Fruit fly (Drosophila melanogaster): Measurements from ENCODE around the gene CG32148.

CG32148 gene

DNA sequence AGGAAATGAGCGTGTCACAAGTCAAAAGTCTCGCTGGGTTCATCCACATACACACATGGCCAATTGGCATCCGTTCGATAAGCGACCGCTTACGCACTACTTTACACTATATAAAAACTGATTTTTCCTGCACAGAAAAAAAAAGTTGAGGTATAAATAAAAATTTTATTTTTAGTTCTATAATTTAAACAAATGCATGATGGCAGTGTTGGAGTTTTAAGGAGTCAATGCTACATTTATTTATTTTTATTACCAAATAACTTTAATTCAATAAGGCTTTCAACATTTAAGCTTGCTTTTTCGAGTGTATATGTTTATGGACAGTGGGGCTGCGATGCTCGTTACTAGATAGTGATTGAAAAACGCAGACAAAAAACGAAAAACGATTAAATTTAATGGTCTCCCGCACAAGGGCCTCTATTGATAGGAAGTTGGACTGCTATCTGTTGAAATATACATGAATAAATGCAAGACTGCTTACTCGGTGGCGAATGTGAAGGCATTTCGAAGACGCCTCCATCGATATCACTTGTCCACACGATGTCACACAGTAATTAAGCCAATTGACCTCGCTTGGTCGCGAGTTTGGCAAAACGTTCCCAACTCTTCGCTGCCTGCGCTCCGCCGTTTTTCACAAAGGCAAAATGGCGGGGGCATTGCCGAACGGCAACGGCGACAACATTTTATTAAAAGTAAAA lies 11.5 kb upstream of the CG32148 start (continued):
- TF ChIP-seq mirr (GFP tag; optimal IDR thresholded peaks at IDR 0.05) = peak; percentile 5
- TF ChIP-seq CoRest (tag; optimal IDR thresholded peaks at IDR 0.05) = peak; percentile 85
- TF ChIP-seq CG10209 (GFP tag; optimal IDR thresholded peaks at IDR 0.05) = peak; percentile 45
- TF ChIP-seq chm (GFP tag; IDR thresholded peaks at IDR 0.05) = peak; percentile 65; the same call in 1 of the 2 replicates
- TF ChIP-seq Vsx1 (GFP tag; optimal IDR thresholded peaks at IDR 0.05) = peak; percentile 36
- TF ChIP-seq HHEX (GFP tag; optimal IDR thresholded peaks at IDR 0.05) = peak; percentile 71
- peak in 1 of 3 experiments; percentile 80 for TF ChIP-seq lola (GFP tag; optimal IDR thresholded peaks at IDR 0.05)
- peak; percentile 37; the same call in 1 of the 2 replicates for TF ChIP-seq Oaz (GFP tag; IDR thresholded peaks at IDR 0.05)
- no peak for TF ChIP-seq crc (GFP tag; optimal IDR thresholded peaks at IDR 0.05)
- peak; percentile 86 for TF ChIP-seq fd96Cb (tag; optimal IDR thresholded peaks at IDR 0.05)
- TF ChIP-seq pnt (GFP tag; optimal IDR thresholded peaks at IDR 0.05) = peak; percentile 38
- TF ChIP-seq CG18011 (GFP tag; optimal IDR thresholded peaks at IDR 0.05) = peak; percentile 17
- TF ChIP-seq salm (tag; optimal IDR thresholded peaks at IDR 0.05) = peak; percentile 74
- peak; percentile 92 for TF ChIP-seq Ets65A (GFP tag)
- no peak for TF ChIP-seq Doc3 (GFP tag; IDR thresholded peaks at IDR 0.05; ENCODE audit: partially characterized antibody)
- peak; percentile 74 for TF ChIP-seq az2 (GFP tag; optimal IDR thresholded peaks at IDR 0.05)
- peak; percentile 47 for TF ChIP-seq CG8281 (tag; optimal IDR thresholded peaks at IDR 0.05)
- 0 out of 3 replicates have a peak, but pooled peaks have one; percentile 13 for TF ChIP-seq CG11560 (tag; IDR thresholded peaks at IDR 0.05)
- TF ChIP-seq twi (tag; optimal IDR thresholded peaks at IDR 0.05) = peak; percentile 61
- peak; percentile 16; the same call in 1 of the 2 replicates for TF ChIP-seq CG17612 (GFP tag; IDR thresholded peaks at IDR 0.05)
- peak; percentile 38 for TF ChIP-seq CG18476 (GFP tag; optimal IDR thresholded peaks at IDR 0.05)
- TF ChIP-seq odd (GFP tag; optimal IDR thresholded peaks at IDR 0.05) = peak; percentile 58
- peak; percentile 74 for TF ChIP-seq trem (tag; optimal IDR thresholded peaks at IDR 0.05)
- peak; percentile 50; the same call in 1 of the 2 replicates for TF ChIP-seq CG3847 (GFP tag; IDR thresholded peaks at IDR 0.05)
- TF ChIP-seq H2.0 (GFP tag; IDR thresholded peaks at IDR 0.05) = peak; percentile 57; the same call in 1 of the 2 replicates
- peak; percentile 4 for TF ChIP-seq CG30020 (tag; optimal IDR thresholded peaks at IDR 0.05)
- TF ChIP-seq Trl (optimal IDR thresholded peaks at IDR 0.05) = no peak
- TF ChIP-seq Trl (GFP tag; optimal IDR thresholded peaks at IDR 0.05) = peak; percentile 3
- TF ChIP-seq Deaf1 (tag; optimal IDR thresholded peaks at IDR 0.05) = peak; percentile 51
- peak; percentile 32 for TF ChIP-seq ewg (GFP tag; optimal IDR thresholded peaks at IDR 0.05)
- peak; percentile 87 for TF ChIP-seq CG31441 (GFP tag; IDR thresholded peaks at IDR 0.05)
- peak; percentile 88 for TF ChIP-seq CG7839 (tag; optimal IDR thresholded peaks at IDR 0.05)
- TF ChIP-seq oc (tag; optimal IDR thresholded peaks at IDR 0.05) = peak; percentile 64
- TF ChIP-seq CG7271 (tag; optimal IDR thresholded peaks at IDR 0.05) = peak; percentile 16
- TF ChIP-seq hth (optimal IDR thresholded peaks at IDR 0.05) = no peak
- peak; percentile 9 for TF ChIP-seq vfl (GFP tag; optimal IDR thresholded peaks at IDR 0.05)
- TF ChIP-seq CG31388 (GFP tag; optimal IDR thresholded peaks at IDR 0.05) = peak; percentile 74
- no peak for TF ChIP-seq hbn (GFP tag; IDR thresholded peaks at IDR 0.05; ENCODE audit: partially characterized antibody)
- TF ChIP-seq Hmr (GFP tag; optimal IDR thresholded peaks at IDR 0.05) = peak; percentile 62
- TF ChIP-seq TFAM (GFP tag; optimal IDR thresholded peaks at IDR 0.05) = no peak
- TF ChIP-seq fd64A (GFP tag; optimal IDR thresholded peaks at IDR 0.05) = no peak
- TF ChIP-seq ssp (GFP tag; IDR thresholded peaks at IDR 0.05) = peak; percentile 45; the same call in 1 of the 2 replicates
- TF ChIP-seq lov (optimal IDR thresholded peaks at IDR 0.05) = no peak
- peak; percentile 53; the same call in 1 of the 3 replicates for TF ChIP-seq lov (GFP tag; IDR thresholded peaks at IDR 0.05)
- TF ChIP-seq Aef1 (GFP tag; IDR thresholded peaks at IDR 0.05) = peak; percentile 52
- TF ChIP-seq pita (GFP tag; optimal IDR thresholded peaks at IDR 0.05) = no peak
- peak; percentile 9; the same call in 1 of the 2 replicates for TF ChIP-seq CG43689 (GFP tag; IDR thresholded peaks at IDR 0.05)
- TF ChIP-seq klu (GFP tag; IDR thresholded peaks at IDR 0.05) = peak; percentile 22; the same call in 1 of the 2 replicates
- TF ChIP-seq cwo (GFP tag; optimal IDR thresholded peaks at IDR 0.05) = peak; percentile 67

Data from whole organism, embryonic.